Fruit fly (Drosophila melanogaster) whole organism, embryonic: Measurements from ENCODE around the gene Ppcs.

Experiments
- Aef1 ChIP-seq: fragments of 200-800 bp; sonication (Bioruptor generic); IDR thresholded peaks from 3 replicates; pipeline ENCODE4 v1.3.6; 2022; ENCODE audit warnings: missing biosample characterization, missing genetic modification characterization
- BEAF-32 ChIP-seq: fragments of 200-800 bp; sonication (Bioruptor generic); optimal IDR thresholded peaks from 3 replicates; lab custom pipeline; 2017; ENCODE audit warnings: missing biosample characterization, missing genetic modification characterization, mild to moderate bottlenecking, moderate library complexity, missing genetic modification reagents
- C15 ChIP-seq: fragments of 200-800 bp; sonication (Bioruptor generic); IDR thresholded peaks from 3 replicates; pipeline ENCODE4 v1.3.6; 2022; ENCODE audit warnings: missing biosample characterization, missing genetic modification characterization
- CG10147 ChIP-seq: fragments of 200-800 bp; sonication (Bioruptor generic); optimal IDR thresholded peaks from 2 replicates; lab custom pipeline; 2019; ENCODE audit warnings: missing biosample characterization, mild to moderate bottlenecking, missing genetic modification characterization, moderate library complexity
- CG1024 ChIP-seq: fragments of 200-800 bp; sonication (Bioruptor generic); IDR thresholded peaks from 2 replicates; pipeline ENCODE4 v1.3.6; 2022; ENCODE audit warnings: missing biosample characterization, missing genetic modification characterization
- CG10267 ChIP-seq: fragments of 200-800 bp; sonication (Bioruptor generic); optimal IDR thresholded peaks from 2 replicates; lab custom pipeline; 2018; ENCODE audit warnings: missing biosample characterization, mild to moderate bottlenecking, missing genetic modification characterization, moderate library complexity
- CG11504 ChIP-seq: fragments of 200-800 bp; sonication (Bioruptor generic); optimal IDR thresholded peaks from 3 replicates; lab custom pipeline; 2019; ENCODE audit warnings: missing biosample characterization, mild to moderate bottlenecking, missing genetic modification characterization, moderate library complexity
- CG11696 ChIP-seq: fragments of 200-800 bp; sonication (Bioruptor generic); IDR thresholded peaks from 2 replicates; pipeline ENCODE4 v1.3.6; 2022; ENCODE audit warnings: missing biosample characterization, missing genetic modification characterization
- CG12219 ChIP-seq: fragments of 200-800 bp; sonication (Bioruptor generic); optimal IDR thresholded peaks from 3 replicates; lab custom pipeline; 2018; ENCODE audit warnings: missing biosample characterization, mild to moderate bottlenecking, missing genetic modification characterization
- CG17802 ChIP-seq: fragments of 200-800 bp; sonication (Bioruptor generic); optimal IDR thresholded peaks from 2 replicates; lab custom pipeline; 2018; ENCODE audit warnings: missing biosample characterization, mild to moderate bottlenecking, missing genetic modification characterization, moderate library complexity
- CG18476 ChIP-seq: fragments of 200-800 bp; sonication (Bioruptor generic); optimal IDR thresholded peaks from 2 replicates; lab custom pipeline; 2016; ENCODE audit warnings: missing biosample characterization, mild to moderate bottlenecking, missing genetic modification characterization
- CG2120 ChIP-seq: fragments of 200-800 bp; sonication (Bioruptor generic); optimal IDR thresholded peaks from 3 replicates; lab custom pipeline; 2016; ENCODE audit warnings: missing biosample characterization, missing genetic modification characterization
- CG30020 ChIP-seq: fragments of 200-800 bp; optimal IDR thresholded peaks from 2 replicates; lab custom pipeline; 2019; ENCODE audit warnings: missing biosample characterization, mild to moderate bottlenecking, missing genetic modification characterization, moderate library complexity
- CG31441 ChIP-seq: fragments of 200-800 bp; sonication (Bioruptor generic); IDR thresholded peaks from 2 replicates; pipeline ENCODE4 v1.3.6; 2022; ENCODE audit warnings: missing biosample characterization, missing genetic modification characterization
- CG32772 ChIP-seq: fragments of 200-800 bp; sonication (Bioruptor generic); IDR thresholded peaks from 2 replicates; pipeline ENCODE4 v1.3.6; 2022; ENCODE audit warnings: missing biosample characterization, missing genetic modification characterization
- CG3726 ChIP-seq: fragments of 200-800 bp; sonication (Bioruptor generic); IDR thresholded peaks from 3 replicates; pipeline ENCODE4, ENCODE4 v1.3.6; 2022; ENCODE audit warnings: missing biosample characterization, missing genetic modification characterization
- CG5953 ChIP-seq: fragments of 200-800 bp; sonication (Bioruptor generic); IDR thresholded peaks from 2 replicates; pipeline ENCODE4 v1.3.6; 2022; ENCODE audit warnings: missing biosample characterization, missing genetic modification characterization
- CG6175 ChIP-seq: fragments of 200-800 bp; sonication (Bioruptor generic); IDR thresholded peaks from 3 replicates; pipeline ENCODE4 v1.3.6; 2022; ENCODE audit warnings: missing biosample characterization, missing genetic modification characterization
- CG6272 ChIP-seq: fragments of 200-800 bp; sonication (Bioruptor generic); IDR thresholded peaks from 2 replicates; pipeline ENCODE4 v1.3.6; 2022; ENCODE audit warnings: missing biosample characterization, missing genetic modification characterization
- CG6854 ChIP-seq: fragments of 200-800 bp; sonication (Bioruptor generic); optimal IDR thresholded peaks from 3 replicates; lab custom pipeline; 2017; ENCODE audit warnings: missing biosample characterization, mild to moderate bottlenecking, missing genetic modification characterization
- CG7271 ChIP-seq: fragments of 200-800 bp; sonication (Bioruptor generic); optimal IDR thresholded peaks from 2 replicates; lab custom pipeline; 2018; ENCODE audit warnings: missing biosample characterization, mild to moderate bottlenecking, missing genetic modification characterization, moderate library complexity
- CG7556 ChIP-seq: fragments of 200-800 bp; sonication (Bioruptor generic); optimal IDR thresholded peaks from 2 replicates; lab custom pipeline; 2017; ENCODE audit warnings: missing biosample characterization, mild to moderate bottlenecking, missing genetic modification characterization
- CG7987 ChIP-seq: fragments of 200-800 bp; sonication (Bioruptor generic); optimal IDR thresholded peaks from 2 replicates; lab custom pipeline; 2018; ENCODE audit warnings: missing biosample characterization, mild to moderate bottlenecking, missing genetic modification characterization, moderate library complexity
- Deaf1 ChIP-seq: fragments of 200-800 bp; optimal IDR thresholded peaks from 3 replicates; lab custom pipeline; 2019; ENCODE audit warnings: missing biosample characterization, mild to moderate bottlenecking, missing genetic modification characterization, moderate library complexity
- Dfd ChIP-seq, 2 experiments: fragments of >200 bp; optimal IDR thresholded peaks; 2 replicates each; lab custom pipeline; 2017; ENCODE audit warnings: missing biosample characterization in 2 of 2, missing genetic modification characterization in 2 of 2
- HmgZ ChIP-seq: fragments of 200-800 bp; sonication (Bioruptor generic); optimal IDR thresholded peaks from 2 replicates; lab custom pipeline; 2018; ENCODE audit warnings: missing biosample characterization, mild to moderate bottlenecking, missing genetic modification characterization
- Hr3 ChIP-seq: fragments of 200-800 bp; sonication (Bioruptor generic); optimal IDR thresholded peaks from 3 replicates; lab custom pipeline; 2016; ENCODE audit warnings: missing biosample characterization, missing genetic modification characterization
- Mad ChIP-seq: fragments of 200-800 bp; sonication (Bioruptor generic); optimal IDR thresholded peaks from 2 replicates; lab custom pipeline; 2016; ENCODE audit warnings: missing biosample characterization, missing genetic modification characterization
- NC2β ChIP-seq: fragments of 200-800 bp; sonication (Bioruptor generic); optimal IDR thresholded peaks from 2 replicates; lab custom pipeline; 2016; ENCODE audit warnings: missing biosample characterization, missing genetic modification characterization
- NfI ChIP-seq: fragments of 200-800 bp; sonication (Bioruptor generic); optimal IDR thresholded peaks from 3 replicates; lab custom pipeline; 2018; ENCODE audit warnings: missing biosample characterization, mild to moderate bottlenecking, missing genetic modification characterization, moderate library complexity
- Side ChIP-seq: fragments of 200-800 bp; sonication (Bioruptor generic); optimal IDR thresholded peaks from 2 replicates; lab custom pipeline; 2016; ENCODE audit warnings: missing biosample characterization, missing genetic modification characterization
- Sox102F ChIP-seq: fragments of 200-800 bp; sonication (Bioruptor generic); optimal IDR thresholded peaks from 2 replicates; lab custom pipeline; 2018; ENCODE audit warnings: missing biosample characterization, mild to moderate bottlenecking, missing genetic modification characterization, moderate library complexity
- Sry-δ ChIP-seq: fragments of 200-800 bp; sonication (Bioruptor generic); optimal IDR thresholded peaks from 2 replicates; lab custom pipeline; 2016; ENCODE audit warnings: missing biosample characterization, missing genetic modification characterization
- Vsx1 ChIP-seq: fragments of 200-800 bp; sonication (Bioruptor generic); optimal IDR thresholded peaks from 2 replicates; lab custom pipeline; 2017; ENCODE audit warnings: missing biosample characterization, mild to moderate bottlenecking, missing genetic modification characterization, missing genetic modification reagents
- Xbp1 ChIP-seq: fragments of 200-800 bp; sonication (Bioruptor generic); optimal IDR thresholded peaks from 3 replicates; lab custom pipeline; 2016; ENCODE audit warnings: missing biosample characterization, mild to moderate bottlenecking, missing genetic modification characterization
- ato ChIP-seq: fragments of 200-800 bp; sonication (Bioruptor generic); IDR thresholded peaks from 2 replicates; pipeline ENCODE4 v1.3.6; 2022; ENCODE audit warnings: missing biosample characterization, missing genetic modification characterization; ENCODE audit not compliant: partially characterized antibody
- cg ChIP-seq: fragments of 200-800 bp; sonication (Bioruptor generic); optimal IDR thresholded peaks from 3 replicates; lab custom pipeline; 2019; ENCODE audit warnings: missing biosample characterization, mild to moderate bottlenecking, missing genetic modification characterization, moderate library complexity
- emc ChIP-seq: fragments of 200-800 bp; sonication (Bioruptor generic); optimal IDR thresholded peaks from 2 replicates; lab custom pipeline; 2016; ENCODE audit warnings: missing biosample characterization, missing genetic modification characterization
- fd96Cb ChIP-seq: fragments of 200-800 bp; sonication (Bioruptor generic); optimal IDR thresholded peaks from 2 replicates; lab custom pipeline; 2018; ENCODE audit warnings: missing biosample characterization, mild to moderate bottlenecking, missing genetic modification characterization, moderate library complexity
- gce ChIP-seq: fragments of 200-800 bp; sonication (Bioruptor generic); IDR thresholded peaks from 3 replicates; pipeline ENCODE4 v1.3.6; 2022; ENCODE audit warnings: missing biosample characterization, missing genetic modification characterization
- gsb-n ChIP-seq: fragments of 200-800 bp; sonication (Bioruptor generic); optimal IDR thresholded peaks from 3 replicates; lab custom pipeline; 2018; ENCODE audit warnings: missing biosample characterization, mild to moderate bottlenecking, missing genetic modification characterization
- inv ChIP-seq: fragments of 200-800 bp; sonication (Bioruptor generic); IDR thresholded peaks from 2 replicates; pipeline ENCODE4 v1.3.6; 2022; ENCODE audit warnings: missing biosample characterization, missing genetic modification characterization; ENCODE audit not compliant: partially characterized antibody
- lola ChIP-seq, 3 experiments: fragments of >200 bp in 2 of 3; fragments of 200-800 bp in 1 of 3; sonication (Bioruptor generic) in 1 of 3; optimal IDR thresholded peaks; 2 replicates each; lab custom pipeline; 2017 to 2019; ENCODE audit warnings: missing biosample characterization in 3 of 3, missing genetic modification characterization in 3 of 3, mild to moderate bottlenecking in 1 of 3, moderate library complexity in 1 of 3
- pan ChIP-seq, 4 experiments: fragments of >200 bp in 3 of 4; fragments of 200-800 bp in 1 of 4; sonication (Bioruptor generic) in 1 of 4; optimal IDR thresholded peaks in 3 of 4; IDR thresholded peaks in 1 of 4; 2 replicates each; pipeline versions ENCODE4 v1.3.6 to Lab custom; 2017 to 2022; ENCODE audit warnings: missing biosample characterization in 2 of 4, missing genetic modification characterization in 2 of 4, mixed read lengths in 1 of 4
- pb ChIP-seq: fragments of 200-800 bp; sonication (Bioruptor generic); optimal IDR thresholded peaks from 3 replicates; lab custom pipeline; 2016; ENCODE audit warnings: missing biosample characterization, missing genetic modification characterization
- pros ChIP-seq: fragments of 200-800 bp; sonication (Bioruptor generic); optimal IDR thresholded peaks from 3 replicates; lab custom pipeline; 2019; ENCODE audit warnings: missing biosample characterization, mild to moderate bottlenecking, missing genetic modification characterization, moderate library complexity
- slou ChIP-seq: fragments of 200-800 bp; sonication (Bioruptor generic); optimal IDR thresholded peaks from 3 replicates; lab custom pipeline; 2016; ENCODE audit warnings: missing biosample characterization, missing genetic modification characterization
- slp2 ChIP-seq: fragments of 200-800 bp; sonication (Bioruptor generic); optimal IDR thresholded peaks from 2 replicates; lab custom pipeline; 2016; ENCODE audit warnings: missing biosample characterization, missing genetic modification characterization
- sob ChIP-seq: fragments of 200-800 bp; sonication (Bioruptor generic); IDR thresholded peaks from 2 replicates; pipeline ENCODE4 v1.3.6; 2022; ENCODE audit warnings: missing biosample characterization, missing genetic modification characterization

The Ppcs gene

dm6 chr3R:19162135-19162616, 14.5 kb upstream of the Ppcs start, which contains the start of the genes CG42359 and Nsun5 (continued):
- TF ChIP-seq CG1024 (GFP tag; lab: Robert Waterston, UW) = peak; percentile 84
- TF ChIP-seq slou = peak; percentile 79
- peak; percentile 41 for TF ChIP-seq Vsx1 (GFP tag; lab: Kevin White, UChicago)
- peak in 1 of 3 experiments; percentile 83 for TF ChIP-seq lola (GFP tag; optimal IDR thresholded peaks at IDR 0.05; lab: Kevin White, UChicago)
- TF ChIP-seq Dfd (GFP tag; optimal IDR thresholded peaks at IDR 0.05; lab: Kevin White, UChicago) = no peak
- peak; percentile 90 for TF ChIP-seq CG18476 (GFP tag; lab: Kevin White, UChicago)
- peak; percentile 93 for TF ChIP-seq HmgZ (tag; lab: Kevin White, UChicago)
- TF ChIP-seq Hr3 (GFP tag; lab: Kevin White, UChicago) = peak; percentile 89
- TF ChIP-seq sob = peak; percentile 94
- TF ChIP-seq cg (GFP tag; lab: Kevin White, UChicago) = peak; percentile 85
- peak; percentile 91 for TF ChIP-seq Side (GFP tag; lab: Kevin White, UChicago)
- TF ChIP-seq pan (optimal IDR thresholded peaks at IDR 0.05; lab: Kevin White, UChicago) = no peak
- TF ChIP-seq pan (GFP tag; optimal IDR thresholded peaks at IDR 0.05 in 1 of 2, IDR thresholded peaks at IDR 0.05 in 1 of 2) = peak in 1 of 2 experiments; percentile 90
- peak; percentile 84 for TF ChIP-seq CG7271 (tag; lab: Kevin White, UChicago)
- TF ChIP-seq CG6854 (GFP tag; lab: Kevin White, UChicago) = peak; percentile 28
- TF ChIP-seq CG11696 (GFP tag; lab: Robert Waterston, UW) = peak; percentile 62; the same call in 1 of the 2 replicates
- TF ChIP-seq pros (GFP tag; lab: Kevin White, UChicago) = no peak
- peak; percentile 81 for TF ChIP-seq CG7556 (GFP tag; lab: Kevin White, UChicago)
- TF ChIP-seq NC2β (GFP tag; lab: Kevin White, UChicago) = peak; percentile 91
- peak; percentile 73; the same call in 2 of the 3 replicates for TF ChIP-seq gce (GFP tag; lab: Robert Waterston, UW)
- peak; percentile 94 for TF ChIP-seq Xbp1
- TF ChIP-seq BEAF-32 (GFP tag; lab: Kevin White, UChicago) = peak; percentile 95
- TF ChIP-seq CG12219 (GFP tag; lab: Kevin White, UChicago) = peak; percentile 71
- peak; percentile 89 for TF ChIP-seq gsb-n (tag; lab: Kevin White, UChicago)
- peak; percentile 82 for TF ChIP-seq CG3726
- TF ChIP-seq Sox102F (GFP tag; lab: Kevin White, UChicago) = peak; percentile 90
- TF ChIP-seq NfI (GFP tag; lab: Kevin White, UChicago) = peak; percentile 88
- TF ChIP-seq CG17802 = peak; percentile 73
- TF ChIP-seq Aef1 (GFP tag; lab: Robert Waterston, UW) = peak; percentile 90
- TF ChIP-seq CG6272 = peak; percentile 82
- peak; percentile 81 for TF ChIP-seq inv (GFP tag; lab: Robert Waterston, UW)
- TF ChIP-seq Mad = peak; percentile 84
- TF ChIP-seq emc (GFP tag; lab: Kevin White, UChicago) = peak; percentile 84
- peak; percentile 85 for TF ChIP-seq CG10147
- TF ChIP-seq ato = peak; percentile 87
- TF ChIP-seq Deaf1 (tag; lab: Kevin White, UChicago) = peak; percentile 62
- peak; percentile 82 for TF ChIP-seq CG30020 (tag; lab: Kevin White, UChicago)
- TF ChIP-seq C15 (GFP tag; lab: Robert Waterston, UW) = 0 out of 3 replicates have a peak, but pooled peaks have one; percentile 34
- TF ChIP-seq CG11504 (tag; lab: Kevin White, UChicago) = peak; percentile 86
- TF ChIP-seq CG31441 = peak; percentile 85
- TF ChIP-seq slp2 (GFP tag; lab: Kevin White, UChicago) = peak; percentile 88
- TF ChIP-seq pb (GFP tag; lab: Kevin White, UChicago) = peak; percentile 76
- TF ChIP-seq CG2120 (GFP tag; lab: Kevin White, UChicago) = peak; percentile 95
- peak; percentile 51; the same call in 1 of the 2 replicates for TF ChIP-seq CG5953 (GFP tag; lab: Robert Waterston, UW)
- TF ChIP-seq CG32772 (GFP tag; lab: Robert Waterston, UW) = peak; percentile 84
- peak; percentile 78 for TF ChIP-seq CG6175 (GFP tag; lab: Robert Waterston, UW)
- TF ChIP-seq fd96Cb (tag; lab: Kevin White, UChicago) = peak; percentile 86
- TF ChIP-seq CG7987 (GFP tag; lab: Kevin White, UChicago) = peak; percentile 87
- TF ChIP-seq CG10267 (tag; lab: Kevin White, UChicago) = peak; percentile 92
- TF ChIP-seq Sry-δ (GFP tag; lab: Kevin White, UChicago) = peak; percentile 92
